Worm (Caenorhabditis elegans): ENCODE measurements around the gene F58B4.3.

- TF ChIP-seq nhr-12 (tag; optimal IDR thresholded peaks at IDR 0.05), result no peak
- no peak for TF ChIP-seq unc-62 (GFP tag; optimal IDR thresholded peaks at IDR 0.05)
- no peak for TF ChIP-seq elt-3 (tag; optimal IDR thresholded peaks at IDR 0.05)
- TF ChIP-seq nhr-76 (tag; optimal IDR thresholded peaks at IDR 0.05), result no peak
- no peak for TF ChIP-seq snpc-4 (tag; optimal IDR thresholded peaks at IDR 0.05)
Measured at ce11 chrV:10909071-10909470, 20.5 kb upstream of the F58B4.3 start, which contains the start of gene zzz-1.
